Worm (Caenorhabditis elegans): ENCODE measurements around the gene acs-7.

- TF ChIP-seq pqm-1 (tag; optimal IDR thresholded peaks at IDR 0.05) (no peak), nhr-11 (tag; optimal IDR thresholded peaks at IDR 0.05) (no peak), ama-1 (optimal IDR thresholded peaks at IDR 0.05) (no peak), ceh-28 (tag; optimal IDR thresholded peaks at IDR 0.05) (no peak), lin-39 (tag; optimal IDR thresholded peaks at IDR 0.05) (no peak)
These were observed 25.0 kb downstream of the acs-7 start for ce11 chrII:9316801-9317200.
